Worm (Caenorhabditis elegans) whole organism, young adult: Measurements from ENCODE around the gene F52E10.4.

Experiments used
- ama-1 ChIP-seq, 3 experiments: fragments of 150-350 bp in 1 of 3; sonication (generic microtip) in 2 of 3; optimal IDR thresholded peaks; 2 replicates each; lab custom pipeline; 2014 to 2018; ENCODE audit warnings: missing biosample characterization in 2 of 3, missing genetic modification characterization in 2 of 3, missing genetic modification reagents in 2 of 3
- egl-44 ChIP-seq: fragments of 200-800 bp; sonication (Bioruptor generic); IDR thresholded peaks from 2 replicates; pipeline ENCODE4 v1.3.6; 2022; ENCODE audit warnings: missing genetic modification reagents, missing genetic modification characterization, missing compliant biosample characterization
- nfya-1 ChIP-seq: sonication (generic microtip); optimal IDR thresholded peaks from 2 replicates; lab custom pipeline; 2017; ENCODE audit warnings: antibody characterized with exemption, missing compliant biosample characterization, missing genetic modification characterization, borderline replicate concordance; ENCODE audit not compliant: insufficient read depth
- nhr-90 ChIP-seq: sonication (generic microtip); optimal IDR thresholded peaks from 2 replicates; lab custom pipeline; 2016; ENCODE audit warnings: missing genotype, mild to moderate bottlenecking, missing genetic modification characterization, missing compliant biosample characterization
- xnd-1 ChIP-seq: sonication (generic microtip); optimal IDR thresholded peaks from 2 replicates; lab custom pipeline; 2016; ENCODE audit warnings: missing genotype, missing genetic modification reagents, missing genetic modification characterization, missing compliant biosample characterization

DNA sequence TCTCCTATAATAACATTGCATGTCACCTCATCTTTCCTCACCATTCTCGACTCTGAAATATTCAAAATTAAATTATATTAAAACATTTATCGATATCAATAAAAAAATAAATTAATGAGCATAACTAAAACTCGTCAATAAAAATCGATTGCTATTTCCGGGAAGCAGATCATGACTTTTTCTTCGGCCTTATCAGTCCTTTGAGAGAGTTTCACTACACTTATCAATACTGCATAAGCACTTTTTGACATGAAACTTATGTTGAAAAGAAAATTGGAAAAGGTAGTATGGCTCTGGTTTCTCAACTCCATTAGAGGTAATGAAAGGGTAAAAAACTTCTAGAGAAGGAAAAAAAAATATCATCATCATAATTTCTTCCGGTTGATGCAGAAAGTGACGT lies 32.8 kb downstream of the F52E10.4 start:
- TF ChIP-seq ama-1 (optimal IDR thresholded peaks at IDR 0.05; lab: Kevin White, UChicago) (no peak), ama-1 (GFP tag; optimal IDR thresholded peaks at IDR 0.05; lab: Kevin White, UChicago) (no peak), nhr-90 (tag; lab: Kevin White, UChicago) (no peak), nfya-1 (no peak), xnd-1 (tag; lab: Kevin White, UChicago) (no peak), egl-44 (GFP tag; lab: Robert Waterston, UW) (no peak)
